Worm (Caenorhabditis elegans) whole organism, dauer: ENCODE measurements around the gene bcl-7.

ENCODE experiments used
- unc-62 ChIP-seq: sonication (generic microtip); optimal IDR thresholded peaks from 2 replicates; lab custom pipeline; 2017; ENCODE audit warnings: missing biosample characterization, missing genetic modification reagents, missing genetic modification characterization

The bcl-7 gene

ce11 chrIII:5925724-5926123, at the start of gene bcl-7, which contains the start of gene dnc-2:
Gene bcl-7, plus strand, starts transcription at chrIII:5926086.
Gene dnc-2, minus strand, starts transcription at chrIII:5925756.
- TF ChIP-seq unc-62 (GFP tag; lab: Kevin White, UChicago) = no peak

- TF ChIP-seq unc-62 (GFP tag; lab: Kevin White, UChicago) = no peak
These were observed 49.7 kb upstream of the bcl-7 start, which contains the start of gene aldo-2 for ce11 chrIII:5876140-5876675. Gene aldo-2, minus strand, starts transcription at chrIII:5876625.

ce11 chrIII:5876867-5877641, 48.8 kb upstream of the bcl-7 start:
- no peak for TF ChIP-seq unc-62 (GFP tag; lab: Kevin White, UChicago)

- no peak for TF ChIP-seq unc-62 (GFP tag; lab: Kevin White, UChicago)
These were observed 47.7 kb upstream of the bcl-7 start, which contains the start of the genes mig-21 and F01F1.2 for ce11 chrIII:5878215-5878614. Gene mig-21, minus strand, starts transcription at chrIII:5878380. Gene F01F1.2, plus strand, starts transcription at chrIII:5878554.

- no peak for TF ChIP-seq unc-62 (GFP tag; lab: Kevin White, UChicago)
These were observed 46.5 kb upstream of the bcl-7 start, which contains the start of gene hpo-10 for ce11 chrIII:5879291-5879968. Gene hpo-10, plus strand, starts transcription at chrIII:5879489.

- TF ChIP-seq unc-62 (GFP tag; lab: Kevin White, UChicago) = no peak
These were observed 43.6 kb upstream of the bcl-7 start for ce11 chrIII:5882284-5882683.

- TF ChIP-seq unc-62 (GFP tag; lab: Kevin White, UChicago) = no peak
These were observed 43.1 kb upstream of the bcl-7 start, which contains the start of gene F01F1.14 for ce11 chrIII:5882823-5883222. Gene F01F1.14, minus strand, starts transcription at chrIII:5882923.

- no peak for TF ChIP-seq unc-62 (GFP tag; lab: Kevin White, UChicago)
These were observed 42.4 kb upstream of the bcl-7 start for ce11 chrIII:5883517-5883916.

- TF ChIP-seq unc-62 (GFP tag; lab: Kevin White, UChicago) = no peak
These were observed 41.9 kb upstream of the bcl-7 start, which contains the start of gene C28H8.5 for ce11 chrIII:5884007-5884406. Gene C28H8.5, plus strand, starts transcription at chrIII:5884307.

- no peak for TF ChIP-seq unc-62 (GFP tag; lab: Kevin White, UChicago)
These were observed 41.4 kb upstream of the bcl-7 start for ce11 chrIII:5884459-5884858.

ce11 chrIII:5886893-5887292, 39.0 kb upstream of the bcl-7 start, which contains the start of gene C28H8.7:
Gene C28H8.7, minus strand, starts transcription at chrIII:5886993.
- no peak for TF ChIP-seq unc-62 (GFP tag; lab: Kevin White, UChicago)

ce11 chrIII:5888675-5889074, 37.2 kb upstream of the bcl-7 start, which contains the start of gene C28H8.8:
Gene C28H8.8, minus strand, starts transcription at chrIII:5888775.
- TF ChIP-seq unc-62 (GFP tag; lab: Kevin White, UChicago) = no peak

- no peak for TF ChIP-seq unc-62 (GFP tag; lab: Kevin White, UChicago)
These were observed 33.0 kb upstream of the bcl-7 start for ce11 chrIII:5892909-5893308.

ce11 chrIII:5895913-5896312, 30.0 kb upstream of the bcl-7 start, which contains the start of gene pxl-1:
Gene pxl-1, minus strand, starts transcription at chrIII:5896013.
- no peak for TF ChIP-seq unc-62 (GFP tag; lab: Kevin White, UChicago)

ce11 chrIII:5897468-5897867, 28.4 kb upstream of the bcl-7 start:
- TF ChIP-seq unc-62 (GFP tag; lab: Kevin White, UChicago) = no peak

- TF ChIP-seq unc-62 (GFP tag; lab: Kevin White, UChicago) = no peak
These were observed 27.3 kb upstream of the bcl-7 start for ce11 chrIII:5898631-5899030.
